Fruit fly (Drosophila melanogaster) whole organism, embryonic: Measurements from ENCODE around the gene Chd64.

Experiments
- Antp ChIP-seq: fragments of 200-800 bp; sonication (Bioruptor generic); optimal IDR thresholded peaks from 3 replicates; lab custom pipeline; 2016; ENCODE audit warnings: missing biosample characterization, missing genetic modification characterization
- CG10543 ChIP-seq: fragments of 200-800 bp; sonication (Bioruptor generic); optimal IDR thresholded peaks from 3 replicates; lab custom pipeline; 2017; ENCODE audit warnings: missing biosample characterization, mild to moderate bottlenecking, missing genetic modification characterization, moderate library complexity
- CG12071 ChIP-seq: fragments of 200-800 bp; sonication (Bioruptor generic); optimal IDR thresholded peaks from 3 replicates; lab custom pipeline; 2018; ENCODE audit warnings: missing biosample characterization, mild to moderate bottlenecking, missing genetic modification characterization
- CG12744 ChIP-seq: fragments of 200-800 bp; sonication (Bioruptor generic); optimal IDR thresholded peaks from 2 replicates; lab custom pipeline; 2016; ENCODE audit warnings: missing biosample characterization, missing genetic modification characterization
- CG12769 ChIP-seq: fragments of 200-800 bp; sonication (Bioruptor generic); optimal IDR thresholded peaks from 2 replicates; lab custom pipeline; 2019; ENCODE audit warnings: missing biosample characterization, mild to moderate bottlenecking, missing genetic modification characterization, moderate library complexity
- CG17802 ChIP-seq: fragments of 200-800 bp; sonication (Bioruptor generic); optimal IDR thresholded peaks from 2 replicates; lab custom pipeline; 2018; ENCODE audit warnings: missing biosample characterization, mild to moderate bottlenecking, missing genetic modification characterization, moderate library complexity
- CG2199 ChIP-seq: fragments of 200-800 bp; sonication (Bioruptor generic); IDR thresholded peaks from 3 replicates; pipeline ENCODE4 v1.3.6; 2022; ENCODE audit warnings: missing biosample characterization, missing genetic modification characterization
- CG34376 ChIP-seq: fragments of 200-800 bp; sonication (Bioruptor generic); optimal IDR thresholded peaks from 2 replicates; lab custom pipeline; 2018; ENCODE audit warnings: missing biosample characterization, mild to moderate bottlenecking, missing genetic modification characterization
- CG4854 ChIP-seq: fragments of 200-800 bp; sonication (Bioruptor generic); optimal IDR thresholded peaks from 2 replicates; lab custom pipeline; 2016; ENCODE audit warnings: missing biosample characterization, missing genetic modification characterization, inconsistent platforms
- CG5180 ChIP-seq: fragments of 200-800 bp; sonication (Bioruptor generic); optimal IDR thresholded peaks from 3 replicates; lab custom pipeline; 2017; ENCODE audit warnings: missing biosample characterization, missing genetic modification characterization, mild to moderate bottlenecking, moderate library complexity, missing genetic modification reagents
- CG6791 ChIP-seq: fragments of 200-800 bp; sonication (Bioruptor generic); IDR thresholded peaks from 3 replicates; pipeline ENCODE4 v1.3.6; 2022; ENCODE audit warnings: missing biosample characterization, missing genetic modification characterization; ENCODE audit not compliant: partially characterized antibody
- CG7357 ChIP-seq: fragments of 200-800 bp; sonication (Bioruptor generic); IDR thresholded peaks from 3 replicates; pipeline ENCODE4 v1.3.6; 2022; ENCODE audit warnings: missing biosample characterization, missing genetic modification characterization
- CG7372 ChIP-seq: fragments of 200-800 bp; sonication (Bioruptor generic); IDR thresholded peaks from 2 replicates; pipeline ENCODE4 v1.3.6; 2022; ENCODE audit warnings: missing biosample characterization, missing genetic modification characterization
- CG8290 ChIP-seq, 3 experiments: fragments of 200-800 bp; sonication (Bioruptor generic); optimal IDR thresholded peaks; 2 replicates each; lab custom pipeline; 2016 to 2019; ENCODE audit warnings: missing biosample characterization in 3 of 3, missing genetic modification characterization in 3 of 3, mild to moderate bottlenecking in 2 of 3, moderate library complexity in 1 of 3
- CG8478 ChIP-seq: fragments of >200 bp; optimal IDR thresholded peaks from 2 replicates; lab custom pipeline; 2018
- Deaf1 ChIP-seq: fragments of 200-800 bp; optimal IDR thresholded peaks from 3 replicates; lab custom pipeline; 2019; ENCODE audit warnings: missing biosample characterization, mild to moderate bottlenecking, missing genetic modification characterization, moderate library complexity
- Eip74EF ChIP-seq, 2 experiments: fragments of 200-800 bp in 1 of 2; fragments of >200 bp in 1 of 2; sonication (Bioruptor generic) in 1 of 2; optimal IDR thresholded peaks; 2 replicates each; lab custom pipeline; 2017 to 2019; ENCODE audit warnings: missing biosample characterization in 2 of 2, missing genetic modification characterization in 2 of 2, mild to moderate bottlenecking in 1 of 2, moderate library complexity in 1 of 2
- Fer3 ChIP-seq: fragments of 200-800 bp; sonication (Bioruptor generic); optimal IDR thresholded peaks from 2 replicates; lab custom pipeline; 2018; ENCODE audit warnings: missing biosample characterization, mild to moderate bottlenecking, missing genetic modification characterization, moderate library complexity
- H2.0 ChIP-seq: fragments of 200-800 bp; sonication (Bioruptor generic); IDR thresholded peaks from 2 replicates; pipeline ENCODE4 v1.3.6; 2022; ENCODE audit warnings: missing biosample characterization, missing genetic modification characterization
- Hmx ChIP-seq: fragments of 200-800 bp; sonication (Bioruptor generic); optimal IDR thresholded peaks from 2 replicates; lab custom pipeline; 2016; ENCODE audit warnings: missing biosample characterization, missing genetic modification characterization
- Med ChIP-seq: fragments of 200-800 bp; sonication (Bioruptor generic); peaks from one replicate; lab custom pipeline; 2016; ENCODE audit warnings: missing biosample characterization, missing genetic modification characterization, mild to moderate bottlenecking, inconsistent platforms, moderate library complexity
- Pdp1 ChIP-seq, 2 experiments: fragments of 200-800 bp; sonication (Bioruptor generic); optimal IDR thresholded peaks; 3 replicates each; lab custom pipeline; 2016; ENCODE audit warnings: missing biosample characterization in 2 of 2, missing genetic modification characterization in 2 of 2, mild to moderate bottlenecking in 1 of 2, moderate library complexity in 1 of 2
- Vsx1 ChIP-seq: fragments of 200-800 bp; sonication (Bioruptor generic); optimal IDR thresholded peaks from 2 replicates; lab custom pipeline; 2017; ENCODE audit warnings: missing biosample characterization, mild to moderate bottlenecking, missing genetic modification characterization, missing genetic modification reagents
- abd-A ChIP-seq: fragments of 200-800 bp; sonication (Bioruptor generic); optimal IDR thresholded peaks from 3 replicates; lab custom pipeline; 2019; ENCODE audit warnings: missing biosample characterization, mild to moderate bottlenecking, missing genetic modification characterization, moderate library complexity
- chinmo ChIP-seq: fragments of 200-800 bp; sonication (Bioruptor generic); IDR thresholded peaks from 4 replicates; pipeline ENCODE4 v1.3.6; 2022; ENCODE audit warnings: missing biosample characterization, missing genetic modification characterization; ENCODE audit not compliant: partially characterized antibody
- ci ChIP-seq: fragments of 200-800 bp; sonication (Bioruptor generic); IDR thresholded peaks from 3 replicates; pipeline ENCODE4 v1.3.6; 2022; ENCODE audit warnings: missing biosample characterization, missing genetic modification characterization
- crol ChIP-seq: fragments of 200-800 bp; sonication (Bioruptor generic); IDR thresholded peaks from 2 replicates; pipeline ENCODE4 v1.3.6; 2022; ENCODE audit warnings: missing biosample characterization, missing genetic modification characterization
- cwo ChIP-seq: fragments of 200-800 bp; sonication (Bioruptor generic); optimal IDR thresholded peaks from 3 replicates; lab custom pipeline; 2017; ENCODE audit warnings: missing biosample characterization, missing genetic modification characterization, mild to moderate bottlenecking, moderate library complexity, missing genetic modification reagents
- dimm ChIP-seq: fragments of 200-800 bp; sonication (Bioruptor generic); IDR thresholded peaks from 2 replicates; pipeline ENCODE4 v1.3.6; 2022; ENCODE audit warnings: missing biosample characterization, missing genetic modification characterization
- exex ChIP-seq: fragments of 200-800 bp; sonication (Bioruptor generic); optimal IDR thresholded peaks from 4 replicates; lab custom pipeline; 2018; ENCODE audit warnings: missing biosample characterization, mild to moderate bottlenecking, missing genetic modification characterization, moderate library complexity
- eyg ChIP-seq: fragments of 200-800 bp; sonication (Bioruptor generic); optimal IDR thresholded peaks from 3 replicates; lab custom pipeline; 2016; ENCODE audit warnings: missing biosample characterization, missing genetic modification characterization
- fru ChIP-seq: fragments of >200 bp; optimal IDR thresholded peaks from 2 replicates; lab custom pipeline; 2017
- grn ChIP-seq: fragments of 200-800 bp; sonication (Bioruptor generic); optimal IDR thresholded peaks from 3 replicates; lab custom pipeline; 2017; ENCODE audit warnings: missing biosample characterization, missing genetic modification characterization
- kni ChIP-seq: fragments of 200-800 bp; sonication (Bioruptor generic); optimal IDR thresholded peaks from 3 replicates; lab custom pipeline; 2017; ENCODE audit warnings: mild to moderate bottlenecking, missing biosample characterization, missing genetic modification reagents, missing genetic modification characterization
- otp ChIP-seq: fragments of 200-800 bp; sonication (Bioruptor generic); IDR thresholded peaks from 3 replicates; pipeline ENCODE4, ENCODE4 v1.3.6; 2022; ENCODE audit warnings: missing biosample characterization, missing genetic modification characterization
- pb ChIP-seq: fragments of 200-800 bp; sonication (Bioruptor generic); optimal IDR thresholded peaks from 3 replicates; lab custom pipeline; 2016; ENCODE audit warnings: missing biosample characterization, missing genetic modification characterization
- pros ChIP-seq: fragments of 200-800 bp; sonication (Bioruptor generic); optimal IDR thresholded peaks from 3 replicates; lab custom pipeline; 2019; ENCODE audit warnings: missing biosample characterization, mild to moderate bottlenecking, missing genetic modification characterization, moderate library complexity
- sd ChIP-seq: fragments of 200-800 bp; sonication (Bioruptor generic); optimal IDR thresholded peaks from 3 replicates; lab custom pipeline; 2018; ENCODE audit warnings: missing biosample characterization, mild to moderate bottlenecking, missing genetic modification characterization, moderate library complexity
- sens ChIP-seq: fragments of 200-800 bp; sonication (Bioruptor generic); peaks from one replicate; lab custom pipeline; 2016; ENCODE audit warnings: missing biosample characterization, missing genetic modification characterization
- sug ChIP-seq: fragments of 200-800 bp; optimal IDR thresholded peaks from 2 replicates; lab custom pipeline; 2019; ENCODE audit warnings: missing biosample characterization, mild to moderate bottlenecking, missing genetic modification characterization, moderate library complexity
- twi ChIP-seq: fragments of 200-800 bp; optimal IDR thresholded peaks from 2 replicates; lab custom pipeline; 2019; ENCODE audit warnings: missing biosample characterization, mild to moderate bottlenecking, missing genetic modification characterization, moderate library complexity
- vvl ChIP-seq: fragments of 200-800 bp; sonication (Bioruptor generic); IDR thresholded peaks from 2 replicates; pipeline ENCODE4 v1.3.6; 2022; ENCODE audit warnings: missing biosample characterization, missing genetic modification characterization
- z ChIP-seq: fragments of 200-800 bp; sonication (Bioruptor generic); IDR thresholded peaks from 3 replicates; pipeline ENCODE4 v1.3.6; 2022; ENCODE audit warnings: missing biosample characterization, missing genetic modification characterization
- zen2 ChIP-seq: fragments of 200-800 bp; sonication (Bioruptor generic); IDR thresholded peaks from 3 replicates; pipeline ENCODE4 v1.3.6; 2022; ENCODE audit warnings: missing biosample characterization, missing genetic modification characterization; ENCODE audit not compliant: partially characterized antibody

Gene Chd64

DNA sequence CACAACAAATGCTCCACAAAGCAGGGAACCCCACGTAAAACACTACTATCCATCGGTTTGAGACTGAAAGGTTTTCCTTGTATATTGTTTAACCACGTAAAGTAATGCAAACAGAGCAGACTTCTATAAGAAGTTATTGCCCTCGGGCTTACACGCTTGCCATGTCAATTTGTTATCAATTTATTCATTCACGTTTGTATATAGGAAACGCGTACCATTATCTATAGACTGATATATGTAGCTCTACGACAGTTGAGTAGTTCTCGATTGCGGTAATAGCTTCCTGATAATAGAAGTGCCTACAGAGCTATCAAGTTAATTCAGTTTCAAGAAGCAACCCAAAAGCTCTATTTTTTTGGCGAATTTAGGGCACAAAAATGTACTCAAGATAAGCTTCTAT lies 23.0 kb downstream of the Chd64 start (continued):
- TF ChIP-seq CG34376 (GFP tag; lab: Kevin White, UChicago) (peak; percentile 15), CG5180 (peak; percentile 20), CG12744 (GFP tag; lab: Kevin White, UChicago) (no peak), CG12071 (GFP tag; lab: Kevin White, UChicago) (no peak), exex (tag; lab: Kevin White, UChicago) (peak; percentile 95), Med (GFP tag; lab: Kevin White, UChicago) (peak; percentile 21), CG7357 (GFP tag; lab: Robert Waterston, UW) (no peak), Eip74EF (GFP tag; optimal IDR thresholded peaks at IDR 0.05; lab: Kevin White, UChicago) (peak in 1 of 2 experiments; percentile 72), dimm (GFP tag; lab: Robert Waterston, UW) (no peak), grn (GFP tag; lab: Kevin White, UChicago) (peak; percentile 32), Deaf1 (tag; lab: Kevin White, UChicago) (no peak), cwo (GFP tag; lab: Kevin White, UChicago) (peak; percentile 52), sug (tag; lab: Kevin White, UChicago) (peak; percentile 73), CG8478 (lab: Kevin White, UChicago) (no peak), H2.0 (no peak)
- TF ChIP-seq, all 482 proteins: peak for 18

DNA sequence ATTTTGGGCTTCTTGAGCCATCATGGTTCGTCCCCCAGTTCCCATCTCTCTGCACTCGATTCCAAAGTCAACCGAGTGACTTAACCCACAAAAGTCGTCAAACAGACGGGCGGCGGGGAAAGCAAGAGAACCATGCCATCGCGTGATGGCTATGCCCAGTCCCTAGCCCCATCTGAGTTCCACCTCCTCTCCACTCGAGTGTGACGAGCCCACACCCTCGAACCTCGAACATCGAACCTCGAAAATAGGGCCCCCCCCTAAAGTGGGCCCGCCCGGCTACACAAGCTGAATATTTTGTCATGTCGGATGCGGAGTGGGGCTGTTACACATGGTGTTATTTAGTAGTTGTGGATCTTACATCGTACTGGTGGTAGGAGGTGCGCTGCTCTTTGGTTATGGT lies 25.6 kb downstream of the Chd64 start:
- TF ChIP-seq Med (GFP tag; lab: Kevin White, UChicago) (peak; percentile 80), cwo (GFP tag; lab: Kevin White, UChicago) (peak; percentile 31), zen2 (no peak), vvl (GFP tag; lab: Robert Waterston, UW) (peak; percentile 47; the same call in 1 of the 2 replicates), sd (peak; percentile 28), pros (GFP tag; lab: Kevin White, UChicago) (peak; percentile 55), CG5180 (peak; percentile 96), Fer3 (tag; lab: Kevin White, UChicago) (no peak), ci (GFP tag; lab: Robert Waterston, UW) (peak; percentile 39; the same call in 1 of the 3 replicates), z (GFP tag; lab: Robert Waterston, UW) (peak; percentile 71; the same call in 1 of the 3 replicates), CG2199 (GFP tag; lab: Robert Waterston, UW) (0 out of 3 replicates have a peak, but pooled peaks have one; percentile 59), Hmx (no peak), twi (tag; lab: Kevin White, UChicago) (peak; percentile 8), CG17802 (tag; lab: Kevin White, UChicago) (no peak), CG6791 (GFP tag; lab: Robert Waterston, UW) (no peak), Pdp1 (GFP tag; optimal IDR thresholded peaks at IDR 0.05; lab: Kevin White, UChicago) (peak in 1 of 2 experiments; percentile 31), Antp (no peak), fru (lab: Kevin White, UChicago) (no peak), CG4854 (GFP tag; lab: Kevin White, UChicago) (no peak), eyg (GFP tag; lab: Kevin White, UChicago) (no peak), CG7372 (GFP tag; lab: Robert Waterston, UW) (no peak), pb (GFP tag; lab: Kevin White, UChicago) (no peak), CG12769 (tag; lab: Kevin White, UChicago) (peak; percentile 53), Vsx1 (GFP tag; lab: Kevin White, UChicago) (no peak), sens (GFP tag; lab: Kevin White, UChicago) (peak; percentile 27), kni (GFP tag; lab: Kevin White, UChicago) (peak; percentile 50), abd-A (tag; lab: Kevin White, UChicago) (peak; percentile 12), CG10543 (peak; percentile 19), otp (GFP tag; lab: Robert Waterston, UW) (no peak), CG8290 (GFP tag; optimal IDR thresholded peaks at IDR 0.05; lab: Kevin White, UChicago) (no peak), CG8290 (tag; optimal IDR thresholded peaks at IDR 0.05; lab: Kevin White, UChicago) (peak in 1 of 2 experiments; percentile 11), crol (GFP tag; lab: Robert Waterston, UW) (peak; percentile 95), chinmo (GFP tag; lab: Robert Waterston, UW) (0 out of 4 replicates have a peak, but pooled peaks have one; percentile 47)
